Fruit fly (Drosophila melanogaster) whole organism, pupa: ENCODE data around the gene CG7365.

ENCODE experiments used
- CG12605 ChIP-seq: fragments of 200-800 bp; sonication (Bioruptor generic); IDR thresholded peaks from 2 replicates; pipeline ENCODE4 v1.3.6; 2022; ENCODE audit warnings: missing biosample characterization, missing genetic modification characterization
- CG32121 ChIP-seq: fragments of 200-800 bp; sonication (Bioruptor generic); IDR thresholded peaks from 2 replicates; pipeline ENCODE4 v1.3.6; 2022; ENCODE audit warnings: missing biosample characterization, missing genetic modification characterization
- CG9948 ChIP-seq: fragments of 200-800 bp; sonication (Bioruptor generic); optimal IDR thresholded peaks from 2 replicates; lab custom pipeline; 2018; ENCODE audit warnings: missing biosample characterization, mild to moderate bottlenecking, missing genetic modification characterization, moderate library complexity
- Ets98B ChIP-seq: fragments of 200-800 bp; sonication (Bioruptor generic); IDR thresholded peaks from 2 replicates; pipeline ENCODE4 v1.3.6; 2022; ENCODE audit warnings: missing biosample characterization, missing genetic modification characterization
- Pif1B ChIP-seq: fragments of 200-800 bp; sonication (Bioruptor generic); optimal IDR thresholded peaks from 3 replicates; lab custom pipeline; 2016; ENCODE audit warnings: missing biosample characterization, missing genetic modification characterization
- gl ChIP-seq: fragments of 200-800 bp; sonication (Bioruptor generic); optimal IDR thresholded peaks from 2 replicates; lab custom pipeline; 2018; ENCODE audit warnings: missing biosample characterization, mild to moderate bottlenecking, missing genetic modification characterization
- rn ChIP-seq: fragments of 200-800 bp; sonication (Bioruptor generic); IDR thresholded peaks from 2 replicates; pipeline ENCODE4 v1.3.6; 2022; ENCODE audit warnings: missing biosample characterization, missing genetic modification characterization

- TF ChIP-seq Ets98B = no peak
- TF ChIP-seq CG12605 (GFP tag; lab: Robert Waterston, UW) = no peak
- TF ChIP-seq rn (GFP tag; lab: Robert Waterston, UW) = no peak
- no peak for TF ChIP-seq gl (tag; lab: Kevin White, UChicago)
- no peak for TF ChIP-seq CG32121 (GFP tag; lab: Robert Waterston, UW)
- no peak for TF ChIP-seq CG9948 (tag; lab: Kevin White, UChicago)
- TF ChIP-seq Pif1B = no peak
Observed at dm6 chr3L:20126106-20126505, 1.1 kb downstream of the CG7365 start.
